Worm (Caenorhabditis elegans): ENCODE measurements around the gene F26F4.6.

F26F4.6 gene

DNA sequence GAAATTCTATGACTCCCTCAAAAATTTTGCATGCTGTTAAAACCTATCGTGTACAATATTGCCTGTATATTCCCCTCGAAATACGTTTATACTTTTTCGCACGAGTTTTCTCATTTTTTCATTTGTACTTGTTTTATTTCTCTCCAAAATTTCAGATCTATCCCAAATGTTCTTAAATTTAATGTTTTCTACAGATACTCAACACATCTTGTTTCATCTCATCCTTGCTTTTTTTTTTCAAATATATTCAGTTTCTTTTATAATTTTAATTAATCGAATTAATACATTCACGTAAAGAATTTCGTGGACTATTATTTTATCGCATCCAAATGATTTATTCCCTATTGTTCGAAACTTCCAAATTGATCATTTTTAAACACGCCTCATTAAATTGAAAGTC, 38.5 kb downstream of the F26F4.6 start, which contains the start of gene C35D10.8:
Gene C35D10.8, plus strand, starts transcription at position 301 of the 400 bp plus-strand sequence.
- TF ChIP-seq him-1 (tag; optimal IDR thresholded peaks at IDR 0.05): no peak
- no peak for TF ChIP-seq W03F9.2 (tag; optimal IDR thresholded peaks at IDR 0.05)
- no peak for TF ChIP-seq dao-5 (tag; optimal IDR thresholded peaks at IDR 0.05)

- TF ChIP-seq him-1 (tag; optimal IDR thresholded peaks at IDR 0.05) (no peak), dao-5 (tag; optimal IDR thresholded peaks at IDR 0.05) (no peak), W03F9.2 (tag; optimal IDR thresholded peaks at IDR 0.05) (no peak)
Measured at ce11 chrIII:4852025-4852424, 41.4 kb downstream of the F26F4.6 start, which contains the start of gene ced-4. Gene ced-4, plus strand, starts transcription at chrIII:4852325.

DNA sequence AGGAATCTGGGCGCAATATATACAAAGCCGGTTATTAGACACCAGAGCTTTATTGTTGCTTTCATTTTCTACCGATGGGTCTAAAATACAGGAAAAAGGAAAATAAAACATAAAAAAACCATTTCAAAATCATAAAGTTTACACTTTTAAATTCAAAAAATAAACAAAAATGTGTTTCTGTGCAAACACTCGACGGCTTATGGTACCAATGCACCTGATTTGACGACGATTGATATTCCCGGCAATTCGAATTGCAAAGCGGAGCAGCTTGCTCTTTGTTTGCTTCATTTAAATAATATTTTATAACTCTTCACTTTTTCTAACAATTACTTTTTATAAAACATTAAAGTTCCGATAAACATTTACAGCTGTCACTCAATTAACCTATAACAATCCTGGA, 43.3 kb downstream of the F26F4.6 start, which contains the start of gene F26A1.1:
Gene F26A1.1, plus strand, starts transcription at position 369 of the 400 bp plus-strand sequence.
- TF ChIP-seq W03F9.2 (tag; optimal IDR thresholded peaks at IDR 0.05) (peak; percentile 73), him-1 (tag; optimal IDR thresholded peaks at IDR 0.05) (no peak)

DNA sequence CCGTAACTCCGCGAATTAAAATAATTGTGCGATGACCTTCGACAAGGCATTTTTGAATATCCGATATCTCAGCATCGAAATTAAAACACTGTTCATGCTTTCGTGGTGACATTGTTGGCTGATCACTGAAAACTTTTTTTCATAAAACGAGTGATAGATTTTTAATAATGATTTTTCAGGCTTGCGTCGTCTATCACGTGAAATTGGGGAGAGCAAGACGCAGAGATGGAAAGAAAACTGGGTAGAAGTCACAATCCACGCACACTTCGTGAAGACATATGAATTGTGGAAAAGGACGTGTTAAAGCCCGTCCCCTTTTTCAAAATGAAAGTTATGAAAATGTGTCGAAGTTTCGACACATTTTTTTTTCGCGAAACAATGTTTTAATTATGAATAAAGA, 43.7 kb downstream of the F26F4.6 start, which contains the start of gene nonu-1:
Gene nonu-1, minus strand, starts transcription at position 169 of the 400 bp plus-strand sequence.
- TF ChIP-seq dao-5 (tag; optimal IDR thresholded peaks at IDR 0.05) (no peak), him-1 (tag; optimal IDR thresholded peaks at IDR 0.05) (no peak), W03F9.2 (tag; optimal IDR thresholded peaks at IDR 0.05) (no peak)

DNA sequence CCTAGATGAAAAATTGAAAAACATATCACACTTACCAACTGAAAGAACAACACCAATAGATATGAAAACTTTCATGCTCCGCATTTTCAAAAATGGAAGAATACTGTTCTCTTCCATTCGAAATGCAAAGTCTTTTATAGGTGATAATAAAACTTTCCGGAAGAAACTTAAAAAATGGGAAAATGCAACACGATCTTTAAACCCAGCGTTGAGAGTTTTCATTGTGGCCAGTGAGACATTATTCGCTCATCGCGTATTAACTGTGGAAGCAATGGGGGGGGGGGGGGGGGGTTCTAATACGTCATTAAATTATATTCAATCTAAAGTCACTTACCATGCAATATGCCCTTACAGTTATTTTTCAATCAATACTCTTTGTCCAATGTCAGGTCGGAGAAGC, 49.1 kb downstream of the F26F4.6 start, which contains the start of the genes clec-157 and fkh-5:
Gene clec-157, minus strand, starts transcription at position 101 of the 400 bp plus-strand sequence.
Gene fkh-5, plus strand, starts transcription at position 336 of the 400 bp plus-strand sequence.
- TF ChIP-seq W03F9.2 (tag; optimal IDR thresholded peaks at IDR 0.05): no peak
- TF ChIP-seq him-1 (tag; optimal IDR thresholded peaks at IDR 0.05): no peak
- TF ChIP-seq dao-5 (tag; optimal IDR thresholded peaks at IDR 0.05): no peak

- no peak for TF ChIP-seq him-1 (tag; optimal IDR thresholded peaks at IDR 0.05)
- no peak for TF ChIP-seq W03F9.2 (tag; optimal IDR thresholded peaks at IDR 0.05)
- TF ChIP-seq dao-5 (tag; optimal IDR thresholded peaks at IDR 0.05): no peak
Measured at ce11 chrIII:4842173-4842572, 51.3 kb downstream of the F26F4.6 start, which contains the start of gene clec-156. Gene clec-156, minus strand, starts transcription at chrIII:4842273.
